Fruit fly (Drosophila melanogaster) whole organism, embryonic: ENCODE data around the gene Rab6.
A peak's percentile ranks its signal among the peaks of the same experiment; 100 is the strongest.

Experiments
- Blimp-1 ChIP-seq: fragments of 200-800 bp; sonication (Bioruptor generic); optimal IDR thresholded peaks from 3 replicates; lab custom pipeline; 2018; ENCODE audit warnings: missing biosample characterization, missing genetic modification characterization, mild to moderate bottlenecking, moderate library complexity, missing genetic modification reagents
- CG11695 ChIP-seq: fragments of 200-800 bp; sonication (Bioruptor generic); IDR thresholded peaks from 3 replicates; pipeline ENCODE4 v1.3.6; 2022; ENCODE audit warnings: missing biosample characterization, missing genetic modification characterization
- CG12236 ChIP-seq: fragments of 200-800 bp; sonication (Bioruptor generic); optimal IDR thresholded peaks from 2 replicates; lab custom pipeline; 2016; ENCODE audit warnings: missing biosample characterization, missing genetic modification characterization
- CG1233 ChIP-seq: fragments of 200-800 bp; sonication (Bioruptor generic); optimal IDR thresholded peaks from 4 replicates; lab custom pipeline; 2018; ENCODE audit warnings: missing biosample characterization, mild to moderate bottlenecking, missing genetic modification characterization
- CG12391 ChIP-seq: fragments of 200-800 bp; sonication (Bioruptor generic); optimal IDR thresholded peaks from 3 replicates; lab custom pipeline; 2018; ENCODE audit warnings: missing biosample characterization, mild to moderate bottlenecking, missing genetic modification characterization, moderate library complexity
- CG13287 ChIP-seq: fragments of 200-800 bp; sonication (Bioruptor generic); IDR thresholded peaks from 2 replicates; pipeline ENCODE4 v1.3.6; 2022; ENCODE audit warnings: missing biosample characterization, missing genetic modification characterization; ENCODE audit not compliant: partially characterized antibody
- CG13296 ChIP-seq: fragments of 200-800 bp; sonication (Bioruptor generic); optimal IDR thresholded peaks from 3 replicates; lab custom pipeline; 2018; ENCODE audit warnings: missing biosample characterization, mild to moderate bottlenecking, missing genetic modification characterization
- CG14667 ChIP-seq: fragments of 200-800 bp; sonication (Bioruptor generic); IDR thresholded peaks from 2 replicates; pipeline ENCODE4 v1.3.6; 2022; ENCODE audit warnings: missing biosample characterization, missing genetic modification characterization
- CG1832 ChIP-seq: fragments of 200-800 bp; sonication (Bioruptor generic); optimal IDR thresholded peaks from 2 replicates; lab custom pipeline; 2017; ENCODE audit warnings: missing biosample characterization, mild to moderate bottlenecking, missing genetic modification characterization, inconsistent platforms
- CG30020 ChIP-seq: fragments of 200-800 bp; optimal IDR thresholded peaks from 2 replicates; lab custom pipeline; 2019; ENCODE audit warnings: missing biosample characterization, mild to moderate bottlenecking, missing genetic modification characterization, moderate library complexity
- CG32532 ChIP-seq: fragments of 200-800 bp; sonication (Bioruptor generic); IDR thresholded peaks from 2 replicates; pipeline ENCODE4 v1.3.6; 2022; ENCODE audit warnings: missing biosample characterization, missing genetic modification characterization
- CG34422 ChIP-seq: fragments of 200-800 bp; sonication (Bioruptor generic); IDR thresholded peaks from 3 replicates; pipeline ENCODE4 v1.3.6; 2022; ENCODE audit warnings: missing biosample characterization, missing genetic modification characterization
- CG4424 ChIP-seq: fragments of 200-800 bp; sonication (Bioruptor generic); optimal IDR thresholded peaks from 3 replicates; lab custom pipeline; 2016; ENCODE audit warnings: missing biosample characterization, missing genetic modification characterization
- CG5180 ChIP-seq: fragments of 200-800 bp; sonication (Bioruptor generic); optimal IDR thresholded peaks from 3 replicates; lab custom pipeline; 2017; ENCODE audit warnings: missing biosample characterization, missing genetic modification characterization, mild to moderate bottlenecking, moderate library complexity, missing genetic modification reagents
- CG6654 ChIP-seq: fragments of 200-800 bp; sonication (Bioruptor generic); optimal IDR thresholded peaks from 2 replicates; lab custom pipeline; 2017; ENCODE audit warnings: missing biosample characterization, mild to moderate bottlenecking, missing genetic modification characterization
- CG9437 ChIP-seq: fragments of 200-800 bp; sonication (Bioruptor generic); optimal IDR thresholded peaks from 2 replicates; lab custom pipeline; 2018; ENCODE audit warnings: missing biosample characterization, mild to moderate bottlenecking, missing genetic modification characterization
- CG9797 ChIP-seq: fragments of 200-800 bp; sonication (Bioruptor generic); optimal IDR thresholded peaks from 3 replicates; lab custom pipeline; 2018; ENCODE audit warnings: missing biosample characterization, mild to moderate bottlenecking, missing genetic modification characterization
- CrebB ChIP-seq: fragments of 200-800 bp; sonication (Bioruptor generic); optimal IDR thresholded peaks from 3 replicates; lab custom pipeline; 2018; ENCODE audit warnings: missing biosample characterization, mild to moderate bottlenecking, missing genetic modification characterization
- Dad ChIP-seq: fragments of 200-800 bp; sonication (Bioruptor generic); optimal IDR thresholded peaks from 3 replicates; lab custom pipeline; 2016; ENCODE audit warnings: missing biosample characterization, missing genetic modification characterization
- Dfd ChIP-seq, 2 experiments: fragments of >200 bp; optimal IDR thresholded peaks; 2 replicates each; lab custom pipeline; 2017; ENCODE audit warnings: missing biosample characterization in 2 of 2, missing genetic modification characterization in 2 of 2
- Dll ChIP-seq: fragments of 200-800 bp; sonication (Bioruptor generic); IDR thresholded peaks from 4 replicates; pipeline ENCODE4 v1.3.6; 2022; ENCODE audit warnings: missing biosample characterization, missing genetic modification characterization; ENCODE audit not compliant: partially characterized antibody
- Kr ChIP-seq: fragments of 200-800 bp; sonication (Bioruptor generic); optimal IDR thresholded peaks from 2 replicates; lab custom pipeline; 2017; ENCODE audit warnings: missing biosample characterization, mild to moderate bottlenecking, missing genetic modification characterization
- Lhr ChIP-seq: fragments of 200-800 bp; sonication (Bioruptor generic); optimal IDR thresholded peaks from 3 replicates; lab custom pipeline; 2017; ENCODE audit warnings: mild to moderate bottlenecking, missing biosample characterization, missing genetic modification reagents, missing genetic modification characterization
- Med ChIP-seq: fragments of 200-800 bp; sonication (Bioruptor generic); peaks from one replicate; lab custom pipeline; 2016; ENCODE audit warnings: missing biosample characterization, missing genetic modification characterization, mild to moderate bottlenecking, inconsistent platforms, moderate library complexity
- Mes4 ChIP-seq: fragments of 200-800 bp; sonication (Bioruptor generic); optimal IDR thresholded peaks from 2 replicates; lab custom pipeline; 2016; ENCODE audit warnings: missing biosample characterization, missing genetic modification characterization
- NFAT ChIP-seq: fragments of 200-800 bp; sonication (Bioruptor generic); IDR thresholded peaks from 2 replicates; pipeline ENCODE4 v1.3.6; 2022; ENCODE audit warnings: missing biosample characterization, missing genetic modification characterization
- NK7.1 ChIP-seq: fragments of 200-800 bp; sonication (Bioruptor generic); optimal IDR thresholded peaks from 3 replicates; lab custom pipeline; 2016; ENCODE audit warnings: missing biosample characterization, missing genetic modification characterization
- Scr ChIP-seq: fragments of 200-800 bp; sonication (Bioruptor generic); IDR thresholded peaks from 2 replicates; pipeline ENCODE4 v1.3.6; 2022; ENCODE audit warnings: missing biosample characterization, missing genetic modification characterization; ENCODE audit not compliant: partially characterized antibody
- Sry-δ ChIP-seq: fragments of 200-800 bp; sonication (Bioruptor generic); optimal IDR thresholded peaks from 2 replicates; lab custom pipeline; 2016; ENCODE audit warnings: missing biosample characterization, missing genetic modification characterization
- Usf ChIP-seq: fragments of 200-800 bp; sonication (Bioruptor generic); optimal IDR thresholded peaks from 2 replicates; lab custom pipeline; 2017; ENCODE audit warnings: missing genotype, missing biosample characterization, missing genetic modification characterization
- YL-1 ChIP-seq: fragments of 200-800 bp; sonication (Bioruptor generic); optimal IDR thresholded peaks from 3 replicates; lab custom pipeline; 2017; ENCODE audit warnings: missing biosample characterization, mild to moderate bottlenecking, missing genetic modification characterization
- amos ChIP-seq: fragments of 200-800 bp; sonication (Bioruptor generic); IDR thresholded peaks from 2 replicates; pipeline ENCODE4 v1.3.6; 2022; ENCODE audit warnings: missing biosample characterization, missing genetic modification characterization; ENCODE audit not compliant: partially characterized antibody
- cwo ChIP-seq: fragments of 200-800 bp; sonication (Bioruptor generic); optimal IDR thresholded peaks from 3 replicates; lab custom pipeline; 2017; ENCODE audit warnings: missing biosample characterization, missing genetic modification characterization, mild to moderate bottlenecking, moderate library complexity, missing genetic modification reagents
- dpn ChIP-seq, 2 experiments: fragments of 200-800 bp; sonication (Bioruptor generic); optimal IDR thresholded peaks; 3 replicates each; lab custom pipeline; 2016; ENCODE audit warnings: missing biosample characterization in 2 of 2, missing genetic modification characterization in 2 of 2
- en ChIP-seq: fragments of 200-800 bp; sonication (Bioruptor generic); optimal IDR thresholded peaks from 2 replicates; lab custom pipeline; 2016; ENCODE audit warnings: missing biosample characterization, missing genetic modification characterization
- gsb ChIP-seq: fragments of 200-800 bp; sonication (Bioruptor generic); IDR thresholded peaks from 2 replicates; pipeline ENCODE4 v1.3.6; 2022; ENCODE audit warnings: missing biosample characterization, missing genetic modification characterization
- kah ChIP-seq: fragments of 200-800 bp; sonication (Bioruptor generic); optimal IDR thresholded peaks from 2 replicates; lab custom pipeline; 2018; ENCODE audit warnings: missing biosample characterization, mild to moderate bottlenecking, missing genetic modification characterization
- ken ChIP-seq: fragments of 200-800 bp; sonication (Bioruptor generic); IDR thresholded peaks from 3 replicates; pipeline ENCODE4 v1.3.6; 2022; ENCODE audit warnings: missing biosample characterization, missing genetic modification characterization
- knrl ChIP-seq: fragments of 200-800 bp; sonication (Bioruptor generic); IDR thresholded peaks from 3 replicates; pipeline ENCODE4 v1.3.6; 2022; ENCODE audit warnings: missing biosample characterization, missing genetic modification characterization; ENCODE audit not compliant: partially characterized antibody
- lilli ChIP-seq: fragments of 200-800 bp; sonication (Bioruptor generic); optimal IDR thresholded peaks from 3 replicates; lab custom pipeline; 2016; ENCODE audit warnings: missing biosample characterization, missing genetic modification characterization
- mld ChIP-seq: fragments of 200-800 bp; sonication (Bioruptor generic); IDR thresholded peaks from 3 replicates; pipeline ENCODE4 v1.3.6; 2022; ENCODE audit warnings: missing biosample characterization, missing genetic modification characterization; ENCODE audit not compliant: partially characterized antibody
- nerfin-1 ChIP-seq: fragments of 200-800 bp; sonication (Bioruptor generic); optimal IDR thresholded peaks from 3 replicates; lab custom pipeline; 2019; ENCODE audit warnings: missing biosample characterization, mild to moderate bottlenecking, missing genetic modification characterization, moderate library complexity
- prd ChIP-seq, 3 experiments: fragments of >200 bp in 2 of 3; fragments of 200-800 bp in 1 of 3; sonication (Bioruptor generic) in 1 of 3; optimal IDR thresholded peaks in 2 of 3; IDR thresholded peaks in 1 of 3; 2 replicates in 2 of 3; 3 replicates in 1 of 3; pipeline versions ENCODE4 v1.3.6 to Lab custom; 2017 to 2022; ENCODE audit warnings: missing biosample characterization in 1 of 3, missing genetic modification characterization in 1 of 3
- ranshi ChIP-seq: fragments of 200-800 bp; sonication (Bioruptor generic); IDR thresholded peaks from 2 replicates; pipeline ENCODE4 v1.3.6; 2022; ENCODE audit warnings: missing biosample characterization, missing genetic modification characterization
- salm ChIP-seq: fragments of 200-800 bp; sonication (Bioruptor generic); optimal IDR thresholded peaks from 2 replicates; lab custom pipeline; 2018; ENCODE audit warnings: missing biosample characterization, mild to moderate bottlenecking, missing genetic modification characterization
- sisA ChIP-seq: fragments of 200-800 bp; sonication (Bioruptor generic); IDR thresholded peaks from 2 replicates; pipeline ENCODE4 v1.3.6; 2022; ENCODE audit warnings: missing biosample characterization, missing genetic modification characterization
- sr ChIP-seq: fragments of 200-800 bp; sonication (Bioruptor generic); IDR thresholded peaks from 3 replicates; pipeline ENCODE4 v1.3.6; 2022; ENCODE audit warnings: missing biosample characterization, missing genetic modification characterization
- stwl ChIP-seq: fragments of 200-800 bp; sonication (Bioruptor generic); optimal IDR thresholded peaks from 3 replicates; lab custom pipeline; 2018; ENCODE audit warnings: missing biosample characterization, mild to moderate bottlenecking, missing genetic modification characterization, moderate library complexity
- tio ChIP-seq: fragments of 200-800 bp; sonication (Bioruptor generic); optimal IDR thresholded peaks from 2 replicates; lab custom pipeline; 2017; ENCODE audit warnings: missing biosample characterization, missing genetic modification characterization, inconsistent platforms
- unpg ChIP-seq: fragments of 200-800 bp; sonication (Bioruptor generic); optimal IDR thresholded peaks from 3 replicates; lab custom pipeline; 2018; ENCODE audit warnings: missing biosample characterization, mild to moderate bottlenecking, missing genetic modification characterization, moderate library complexity

Gene Rab6

DNA sequence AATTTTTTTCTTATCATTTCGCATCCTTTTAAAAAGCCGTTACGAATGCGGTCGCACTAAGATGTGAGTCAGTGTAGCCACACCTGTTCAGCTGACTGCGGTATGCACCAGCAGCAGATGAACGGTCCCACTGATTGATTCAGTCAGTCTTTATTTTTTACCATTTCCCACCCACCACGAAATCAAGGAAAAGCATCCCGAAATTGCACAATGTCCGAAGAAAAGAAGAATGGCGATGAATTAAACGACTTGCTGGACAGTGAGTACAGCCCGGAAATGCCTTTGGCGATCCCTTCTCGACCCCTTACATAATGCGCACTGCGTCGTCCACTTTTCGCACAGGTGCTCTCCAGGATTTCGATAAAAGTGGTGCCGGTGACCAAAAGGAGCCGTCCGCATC, 15.3 kb downstream of the Rab6 start (continued):
- TF ChIP-seq ken (GFP tag; lab: Robert Waterston, UW) (no peak), tio (no peak), CG14667 (no peak), Med (GFP tag; lab: Kevin White, UChicago) (peak; percentile 53), Blimp-1 (GFP tag; lab: Kevin White, UChicago) (no peak), CG32532 (GFP tag; lab: Robert Waterston, UW) (no peak), Dll (no peak), gsb (GFP tag; lab: Robert Waterston, UW) (no peak), mld (GFP tag; lab: Robert Waterston, UW) (no peak), Lhr (GFP tag; lab: Kevin White, UChicago) (peak; percentile 64), CrebB (tag; lab: Kevin White, UChicago) (no peak), salm (tag; lab: Kevin White, UChicago) (no peak), YL-1 (GFP tag; lab: Kevin White, UChicago) (peak; percentile 72), en (GFP tag; lab: Kevin White, UChicago) (no peak), kah (GFP tag; lab: Kevin White, UChicago) (peak; percentile 0), dpn (GFP tag; optimal IDR thresholded peaks at IDR 0.05; lab: Kevin White, UChicago) (no peak), CG1233 (GFP tag; lab: Kevin White, UChicago) (no peak), Sry-δ (peak; percentile 24), CG9437 (GFP tag; lab: Kevin White, UChicago) (no peak), lilli (GFP tag; lab: Kevin White, UChicago) (no peak), ranshi (GFP tag; lab: Robert Waterston, UW) (no peak; the same call in 1 of the 2 replicates), CG11695 (GFP tag; lab: Robert Waterston, UW) (no peak), CG6654 (GFP tag; lab: Kevin White, UChicago) (no peak), NFAT (GFP tag; lab: Robert Waterston, UW) (no peak), CG13287 (peak; percentile 46; the same call in 1 of the 2 replicates), sr (GFP tag; lab: Robert Waterston, UW) (peak; percentile 4; the same call in 1 of the 3 replicates), Mes4 (GFP tag; lab: Kevin White, UChicago) (no peak), CG12391 (peak; percentile 12), cwo (GFP tag; lab: Kevin White, UChicago) (no peak), CG5180 (no peak), stwl (tag; lab: Kevin White, UChicago) (peak; percentile 85), Dad (no peak), unpg (GFP tag; lab: Kevin White, UChicago) (no peak), CG34422 (peak; percentile 50; the same call in 1 of the 3 replicates), CG4424 (GFP tag; lab: Kevin White, UChicago) (no peak), prd (optimal IDR thresholded peaks at IDR 0.05; lab: Kevin White, UChicago) (no peak), prd (GFP tag; IDR thresholded peaks at IDR 0.05; lab: Robert Waterston, UW) (no peak), Dfd (GFP tag; optimal IDR thresholded peaks at IDR 0.05; lab: Kevin White, UChicago) (no peak), CG13296 (GFP tag; lab: Kevin White, UChicago) (no peak), Kr (no peak), CG12236 (GFP tag; lab: Kevin White, UChicago) (no peak), NK7.1 (GFP tag; lab: Kevin White, UChicago) (no peak), amos (GFP tag; lab: Robert Waterston, UW) (peak; percentile 11; the same call in 1 of the 2 replicates), knrl (peak; percentile 24; the same call in 1 of the 3 replicates), nerfin-1 (tag; lab: Kevin White, UChicago) (no peak), CG30020 (tag; lab: Kevin White, UChicago) (no peak), Scr (peak; percentile 37), sisA (no peak), Usf (no peak), CG1832 (GFP tag; lab: Kevin White, UChicago) (no peak), CG9797 (GFP tag; lab: Kevin White, UChicago) (peak; percentile 98)
